Fruit fly (Drosophila melanogaster) whole organism, embryonic: ENCODE results near the gene GstZ1.

Experiments
- CG10462 ChIP-seq: fragments of 200-800 bp; sonication (Bioruptor generic); optimal IDR thresholded peaks from 2 replicates; lab custom pipeline; 2016; ENCODE audit warnings: missing biosample characterization, missing genetic modification characterization
- CG11456 ChIP-seq: fragments of 200-800 bp; sonication (Bioruptor generic); IDR thresholded peaks from 3 replicates; pipeline ENCODE4 v1.3.6; 2022; ENCODE audit warnings: missing biosample characterization, missing genetic modification characterization
- CG11695 ChIP-seq: fragments of 200-800 bp; sonication (Bioruptor generic); IDR thresholded peaks from 3 replicates; pipeline ENCODE4 v1.3.6; 2022; ENCODE audit warnings: missing biosample characterization, missing genetic modification characterization
- CG12299 ChIP-seq: fragments of 200-800 bp; sonication (Bioruptor generic); optimal IDR thresholded peaks from 2 replicates; lab custom pipeline; 2018; ENCODE audit warnings: missing biosample characterization, mild to moderate bottlenecking, missing genetic modification characterization
- CG14441 ChIP-seq: fragments of 200-800 bp; sonication (Bioruptor generic); IDR thresholded peaks from 2 replicates; pipeline ENCODE4 v1.3.6; 2022; ENCODE audit warnings: missing biosample characterization, missing genetic modification characterization
- CG15073 ChIP-seq: fragments of 200-800 bp; sonication (Bioruptor generic); optimal IDR thresholded peaks from 2 replicates; lab custom pipeline; 2016; ENCODE audit warnings: missing biosample characterization, missing genetic modification characterization
- CG15514 ChIP-seq: fragments of 200-800 bp; sonication (Bioruptor generic); optimal IDR thresholded peaks from 3 replicates; lab custom pipeline; 2017; ENCODE audit warnings: missing biosample characterization, missing genetic modification characterization, mild to moderate bottlenecking, moderate library complexity, missing genetic modification reagents
- CG16813 ChIP-seq: fragments of 200-800 bp; sonication (Bioruptor generic); IDR thresholded peaks from 3 replicates; pipeline ENCODE4 v1.3.6; 2022; ENCODE audit warnings: missing biosample characterization, missing genetic modification characterization; ENCODE audit not compliant: partially characterized antibody
- CG3163 ChIP-seq: fragments of 200-800 bp; sonication (Bioruptor generic); optimal IDR thresholded peaks from 3 replicates; lab custom pipeline; 2016; ENCODE audit warnings: missing biosample characterization, missing genetic modification characterization
- CG33213 ChIP-seq: fragments of 200-800 bp; sonication (Bioruptor generic); optimal IDR thresholded peaks from 3 replicates; lab custom pipeline; 2016; ENCODE audit warnings: missing biosample characterization, missing genetic modification characterization
- CG3407 ChIP-seq: fragments of 200-800 bp; sonication (Bioruptor generic); optimal IDR thresholded peaks from 2 replicates; lab custom pipeline; 2018; ENCODE audit warnings: missing biosample characterization, mild to moderate bottlenecking, missing genetic modification characterization
- CG34376 ChIP-seq: fragments of 200-800 bp; sonication (Bioruptor generic); optimal IDR thresholded peaks from 2 replicates; lab custom pipeline; 2018; ENCODE audit warnings: missing biosample characterization, mild to moderate bottlenecking, missing genetic modification characterization
- CG6765 ChIP-seq: fragments of 200-800 bp; sonication (Bioruptor generic); optimal IDR thresholded peaks from 3 replicates; lab custom pipeline; 2017; ENCODE audit warnings: missing biosample characterization, mild to moderate bottlenecking, missing genetic modification characterization
- CG7271 ChIP-seq: fragments of 200-800 bp; sonication (Bioruptor generic); optimal IDR thresholded peaks from 2 replicates; lab custom pipeline; 2018; ENCODE audit warnings: missing biosample characterization, mild to moderate bottlenecking, missing genetic modification characterization, moderate library complexity
- CG7556 ChIP-seq: fragments of 200-800 bp; sonication (Bioruptor generic); optimal IDR thresholded peaks from 2 replicates; lab custom pipeline; 2017; ENCODE audit warnings: missing biosample characterization, mild to moderate bottlenecking, missing genetic modification characterization
- CG9215 ChIP-seq: fragments of 200-800 bp; sonication (Bioruptor generic); IDR thresholded peaks from 2 replicates; pipeline ENCODE4 v1.3.6; 2022; ENCODE audit warnings: missing biosample characterization, missing genetic modification characterization
- Dbx ChIP-seq: fragments of 200-800 bp; sonication (Bioruptor generic); IDR thresholded peaks from 3 replicates; pipeline ENCODE4 v1.3.6; 2022; ENCODE audit warnings: missing biosample characterization, missing genetic modification characterization
- Fer3 ChIP-seq: fragments of 200-800 bp; sonication (Bioruptor generic); optimal IDR thresholded peaks from 2 replicates; lab custom pipeline; 2018; ENCODE audit warnings: missing biosample characterization, mild to moderate bottlenecking, missing genetic modification characterization, moderate library complexity
- Gug ChIP-seq: fragments of 200-800 bp; sonication (Bioruptor generic); IDR thresholded peaks from 4 replicates; pipeline ENCODE4 v1.3.6; 2022; ENCODE audit warnings: missing biosample characterization, missing genetic modification characterization
- HHEX ChIP-seq: fragments of 200-800 bp; sonication (Bioruptor generic); optimal IDR thresholded peaks from 3 replicates; lab custom pipeline; 2017; ENCODE audit warnings: missing biosample characterization, mild to moderate bottlenecking, missing genetic modification characterization, missing genetic modification reagents
- HLH3B ChIP-seq: fragments of 200-800 bp; sonication (Bioruptor generic); IDR thresholded peaks from 2 replicates; pipeline ENCODE4 v1.3.6; 2022; ENCODE audit warnings: missing biosample characterization, missing genetic modification characterization
- Jarid2 ChIP-seq: fragments of 200-800 bp; sonication (Bioruptor generic); optimal IDR thresholded peaks from 3 replicates; lab custom pipeline; 2017; ENCODE audit warnings: mild to moderate bottlenecking, missing biosample characterization, missing genetic modification reagents, missing genetic modification characterization
- Lhr ChIP-seq: fragments of 200-800 bp; sonication (Bioruptor generic); optimal IDR thresholded peaks from 3 replicates; lab custom pipeline; 2017; ENCODE audit warnings: mild to moderate bottlenecking, missing biosample characterization, missing genetic modification reagents, missing genetic modification characterization
- Max ChIP-seq: fragments of 200-800 bp; sonication (Bioruptor generic); optimal IDR thresholded peaks from 2 replicates; lab custom pipeline; 2016; ENCODE audit warnings: missing biosample characterization, mild to moderate bottlenecking, missing genetic modification characterization
- NFAT ChIP-seq: fragments of 200-800 bp; sonication (Bioruptor generic); IDR thresholded peaks from 2 replicates; pipeline ENCODE4 v1.3.6; 2022; ENCODE audit warnings: missing biosample characterization, missing genetic modification characterization
- Nf-YC ChIP-seq: fragments of 200-800 bp; optimal IDR thresholded peaks from 3 replicates; lab custom pipeline; 2019; ENCODE audit warnings: missing biosample characterization, mild to moderate bottlenecking, missing genetic modification characterization, moderate library complexity
- Pdp1 ChIP-seq, 2 experiments: fragments of 200-800 bp; sonication (Bioruptor generic); optimal IDR thresholded peaks; 3 replicates each; lab custom pipeline; 2016; ENCODE audit warnings: missing biosample characterization in 2 of 2, missing genetic modification characterization in 2 of 2, mild to moderate bottlenecking in 1 of 2, moderate library complexity in 1 of 2
- Sox102F ChIP-seq: fragments of 200-800 bp; sonication (Bioruptor generic); optimal IDR thresholded peaks from 2 replicates; lab custom pipeline; 2018; ENCODE audit warnings: missing biosample characterization, mild to moderate bottlenecking, missing genetic modification characterization, moderate library complexity
- YL-1 ChIP-seq: fragments of 200-800 bp; sonication (Bioruptor generic); optimal IDR thresholded peaks from 3 replicates; lab custom pipeline; 2017; ENCODE audit warnings: missing biosample characterization, mild to moderate bottlenecking, missing genetic modification characterization
- ab ChIP-seq: fragments of 200-800 bp; sonication (Bioruptor generic); optimal IDR thresholded peaks from 2 replicates; lab custom pipeline; 2016; ENCODE audit warnings: missing biosample characterization, missing genetic modification characterization
- bsh ChIP-seq, 2 experiments: fragments of 200-800 bp; sonication (Bioruptor generic); optimal IDR thresholded peaks; 2 replicates each; lab custom pipeline; 2017 to 2018; ENCODE audit warnings: mild to moderate bottlenecking in 2 of 2, missing biosample characterization in 2 of 2, missing genetic modification characterization in 2 of 2, moderate library complexity in 1 of 2
- chif ChIP-seq, 2 experiments: fragments of 200-800 bp; sonication (Bioruptor generic); optimal IDR thresholded peaks; 3 replicates each; lab custom pipeline; 2016; ENCODE audit warnings: missing biosample characterization in 2 of 2, missing genetic modification characterization in 2 of 2
- crc ChIP-seq: fragments of 200-800 bp; sonication (Bioruptor generic); optimal IDR thresholded peaks from 2 replicates; lab custom pipeline; 2016; ENCODE audit warnings: missing biosample characterization, missing genetic modification characterization
- dati ChIP-seq: fragments of 200-800 bp; sonication (Bioruptor generic); IDR thresholded peaks from 2 replicates; pipeline ENCODE4 v1.3.6; 2022; ENCODE audit warnings: missing biosample characterization, missing genetic modification characterization
- dpn ChIP-seq, 2 experiments: fragments of 200-800 bp; sonication (Bioruptor generic); optimal IDR thresholded peaks; 3 replicates each; lab custom pipeline; 2016; ENCODE audit warnings: missing biosample characterization in 2 of 2, missing genetic modification characterization in 2 of 2
- exex ChIP-seq: fragments of 200-800 bp; sonication (Bioruptor generic); optimal IDR thresholded peaks from 4 replicates; lab custom pipeline; 2018; ENCODE audit warnings: missing biosample characterization, mild to moderate bottlenecking, missing genetic modification characterization, moderate library complexity
- eyg ChIP-seq: fragments of 200-800 bp; sonication (Bioruptor generic); optimal IDR thresholded peaks from 3 replicates; lab custom pipeline; 2016; ENCODE audit warnings: missing biosample characterization, missing genetic modification characterization
- jumu ChIP-seq: fragments of 200-800 bp; sonication (Bioruptor generic); optimal IDR thresholded peaks from 3 replicates; lab custom pipeline; 2016; ENCODE audit warnings: missing biosample characterization, missing genetic modification characterization
- klu ChIP-seq: fragments of 200-800 bp; sonication (Bioruptor generic); IDR thresholded peaks from 2 replicates; pipeline ENCODE4 v1.3.6; 2022; ENCODE audit warnings: missing biosample characterization, missing genetic modification characterization
- lbe ChIP-seq: fragments of 200-800 bp; sonication (Bioruptor generic); optimal IDR thresholded peaks from 2 replicates; lab custom pipeline; 2016; ENCODE audit warnings: missing biosample characterization, mild to moderate bottlenecking, missing genetic modification characterization
- nau ChIP-seq: fragments of 200-800 bp; sonication (Bioruptor generic); optimal IDR thresholded peaks from 3 replicates; lab custom pipeline; 2017; ENCODE audit warnings: missing biosample characterization, mild to moderate bottlenecking, missing genetic modification characterization, missing genetic modification reagents
- repo ChIP-seq: fragments of 200-800 bp; sonication (Bioruptor generic); optimal IDR thresholded peaks from 2 replicates; lab custom pipeline; 2016; ENCODE audit warnings: missing biosample characterization, missing genetic modification characterization
- row ChIP-seq: fragments of 200-800 bp; sonication (Bioruptor generic); IDR thresholded peaks from 3 replicates; pipeline ENCODE4 v1.3.6; 2022; ENCODE audit warnings: missing biosample characterization, missing genetic modification characterization
- scrt ChIP-seq: fragments of 200-800 bp; sonication (Bioruptor generic); optimal IDR thresholded peaks from 2 replicates; lab custom pipeline; 2018; ENCODE audit warnings: missing biosample characterization, mild to moderate bottlenecking, missing genetic modification characterization, moderate library complexity
- sqz ChIP-seq: fragments of 200-800 bp; sonication (Bioruptor generic); optimal IDR thresholded peaks from 3 replicates; lab custom pipeline; 2018; ENCODE audit warnings: missing biosample characterization, mild to moderate bottlenecking, missing genetic modification characterization
- sug ChIP-seq: fragments of 200-800 bp; optimal IDR thresholded peaks from 2 replicates; lab custom pipeline; 2019; ENCODE audit warnings: missing biosample characterization, mild to moderate bottlenecking, missing genetic modification characterization, moderate library complexity
- wek ChIP-seq: fragments of 200-800 bp; sonication (Bioruptor generic); optimal IDR thresholded peaks from 3 replicates; lab custom pipeline; 2018; ENCODE audit warnings: missing biosample characterization, mild to moderate bottlenecking, missing genetic modification characterization, moderate library complexity

The GstZ1 gene

dm6 chr3R:9418373-9419299, 37.7 kb downstream of the GstZ1 start (continued):
- no peak for TF ChIP-seq CG11456 (GFP tag; lab: Robert Waterston, UW)
- peak; percentile 22 for TF ChIP-seq CG3163 (GFP tag; lab: Kevin White, UChicago)
- TF ChIP-seq chif (GFP tag; optimal IDR thresholded peaks at IDR 0.05; lab: Kevin White, UChicago), result no peak
- TF ChIP-seq NFAT, result no peak
- peak; percentile 10 for TF ChIP-seq Nf-YC (tag; lab: Kevin White, UChicago)
- TF ChIP-seq jumu (GFP tag; lab: Kevin White, UChicago), result no peak
- TF ChIP-seq CG15514 (GFP tag; lab: Kevin White, UChicago), result peak; percentile 7
- no peak for TF ChIP-seq CG14441
- no peak for TF ChIP-seq Fer3 (tag; lab: Kevin White, UChicago)
- TF ChIP-seq sug (tag; lab: Kevin White, UChicago), result no peak
- no peak for TF ChIP-seq CG7271
- no peak for TF ChIP-seq repo (GFP tag; lab: Kevin White, UChicago)
- no peak for TF ChIP-seq CG6765
- no peak for TF ChIP-seq row (GFP tag; lab: Robert Waterston, UW)
- TF ChIP-seq CG9215 (GFP tag; lab: Robert Waterston, UW), result no peak
- no peak for TF ChIP-seq Dbx (GFP tag; lab: Robert Waterston, UW)
- peak; percentile 66 for TF ChIP-seq sqz (GFP tag; lab: Kevin White, UChicago)
- TF ChIP-seq CG16813, result no peak
- TF ChIP-seq Pdp1 (GFP tag; optimal IDR thresholded peaks at IDR 0.05; lab: Kevin White, UChicago), result peak in 1 of 2 experiments; percentile 98
- TF ChIP-seq scrt (GFP tag; lab: Kevin White, UChicago), result peak; percentile 4
- peak; percentile 3 for TF ChIP-seq exex
- no peak for TF ChIP-seq CG12299 (tag; lab: Kevin White, UChicago)
- TF ChIP-seq eyg (GFP tag; lab: Kevin White, UChicago), result peak; percentile 3
- TF ChIP-seq Gug, result no peak

dm6 chr3R:9417577-9418334, 38.6 kb downstream of the GstZ1 start, which contains the start of gene ps:
ps (plus strand) TSS chr3R:9417940.
- TF ChIP-seq bsh (GFP tag; optimal IDR thresholded peaks at IDR 0.05; lab: Kevin White, UChicago) (peak in 1 of 2 experiments; percentile 32), CG3407 (GFP tag; lab: Kevin White, UChicago) (no peak), ab (GFP tag; lab: Kevin White, UChicago) (no peak), dati (GFP tag; lab: Robert Waterston, UW) (no peak), CG7556 (GFP tag; lab: Kevin White, UChicago) (no peak), CG33213 (no peak), CG34376 (peak; percentile 86), HLH3B (GFP tag; lab: Robert Waterston, UW) (no peak), Max (peak; percentile 6), dpn (GFP tag; optimal IDR thresholded peaks at IDR 0.05; lab: Kevin White, UChicago) (no peak), CG10462 (GFP tag; lab: Kevin White, UChicago) (no peak), CG15073 (no peak), HHEX (GFP tag; lab: Kevin White, UChicago) (no peak), Jarid2 (GFP tag; lab: Kevin White, UChicago) (peak; percentile 93), crc (no peak), sqz (GFP tag; lab: Kevin White, UChicago) (peak; percentile 66), lbe (GFP tag; lab: Kevin White, UChicago) (peak; percentile 7), klu (no peak), YL-1 (GFP tag; lab: Kevin White, UChicago) (peak; percentile 6), CG11695 (GFP tag; lab: Robert Waterston, UW) (no peak), Sox102F (GFP tag; lab: Kevin White, UChicago) (no peak), CG7271 (no peak), wek (GFP tag; lab: Kevin White, UChicago) (peak; percentile 3), Lhr (GFP tag; lab: Kevin White, UChicago) (no peak), nau (GFP tag; lab: Kevin White, UChicago) (no peak)
